Worm (Caenorhabditis elegans): ENCODE results near the gene clik-2.

ce11 chrX:7678437-7679139 is 10.4 kb downstream of the clik-2 start:
- peak; percentile 51 for TF ChIP-seq hmg-1.1 (GFP tag; IDR thresholded peaks at IDR 0.05)
- TF ChIP-seq nhr-76 (tag; optimal IDR thresholded peaks at IDR 0.05) = no peak
- no peak for TF ChIP-seq nhr-11 (tag; optimal IDR thresholded peaks at IDR 0.05)
- no peak for TF ChIP-seq zfp-2 (tag; optimal IDR thresholded peaks at IDR 0.05)
- no peak for TF ChIP-seq lin-13 (GFP tag; optimal IDR thresholded peaks at IDR 0.05)
- no peak for TF ChIP-seq ztf-11 (tag; optimal IDR thresholded peaks at IDR 0.05)
- TF ChIP-seq snpc-4 (tag; optimal IDR thresholded peaks at IDR 0.05) = no peak

All from whole organism, L4 larva.